Worm (Caenorhabditis elegans): ENCODE measurements around the gene srv-27.

srv-27 gene

DNA sequence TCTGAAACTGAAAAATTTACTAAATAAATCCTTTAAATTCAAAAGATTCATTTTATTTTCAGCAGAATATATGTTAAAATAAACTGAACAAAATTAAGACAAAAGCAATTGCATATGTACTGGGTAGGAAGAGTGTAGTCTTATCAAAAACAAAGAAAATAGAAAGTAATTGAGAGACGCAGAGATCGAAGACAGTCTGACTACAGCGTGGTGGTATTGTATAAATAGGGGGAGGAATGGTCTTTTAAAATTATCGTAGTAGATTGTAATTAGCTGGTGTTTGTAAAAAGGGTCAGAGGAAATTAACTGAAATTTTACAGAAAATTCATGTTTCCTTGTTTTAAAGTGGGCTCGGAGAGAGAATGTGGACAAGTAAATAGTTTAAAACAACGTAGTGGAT is 49.7 kb downstream of the srv-27 start, which contains the start of gene acox-3:
TSS of gene acox-3 (minus strand) at position 7 of the 400 bp plus-strand sequence.
- TF ChIP-seq ZK546.5 (tag; optimal IDR thresholded peaks at IDR 0.05) (no peak), nhr-76 (tag; optimal IDR thresholded peaks at IDR 0.05) (no peak), aly-2 (tag; optimal IDR thresholded peaks at IDR 0.05) (no peak), pha-4 (tag; optimal IDR thresholded peaks at IDR 0.05) (peak; percentile 43), nhr-28 (tag; optimal IDR thresholded peaks at IDR 0.05) (no peak), nhr-12 (tag; optimal IDR thresholded peaks at IDR 0.05) (no peak), hmg-11 (tag; optimal IDR thresholded peaks at IDR 0.05) (no peak), elt-2 (tag; optimal IDR thresholded peaks at IDR 0.05) (peak; percentile 77), pqm-1 (tag; optimal IDR thresholded peaks at IDR 0.05) (peak; percentile 57), lsy-12 (tag; optimal IDR thresholded peaks at IDR 0.05) (no peak), ceh-28 (tag; optimal IDR thresholded peaks at IDR 0.05) (peak; percentile 0), nhr-237 (tag; optimal IDR thresholded peaks at IDR 0.05) (no peak), nhr-43 (tag; optimal IDR thresholded peaks at IDR 0.05; ENCODE audit: poor library complexity, severe bottlenecking) (no peak)
